Worm (Caenorhabditis elegans): ENCODE results near the gene Y113G7A.12.

ce11 chrV:20120623-20121165 lies 21.7 kb upstream of the Y113G7A.12 start, which contains the start of gene ncx-1:
- no peak for TF ChIP-seq unc-62 (GFP tag; optimal IDR thresholded peaks at IDR 0.05)
- TF ChIP-seq unc-39 (tag; optimal IDR thresholded peaks at IDR 0.05), result no peak
- no peak for TF ChIP-seq ama-1 (optimal IDR thresholded peaks at IDR 0.05)
- TF ChIP-seq nhr-129 (tag; optimal IDR thresholded peaks at IDR 0.05), result no peak
- TF ChIP-seq nhr-237 (tag; optimal IDR thresholded peaks at IDR 0.05), result no peak
- no peak for TF ChIP-seq nhr-11 (tag; optimal IDR thresholded peaks at IDR 0.05)
- TF ChIP-seq nhr-12 (tag; optimal IDR thresholded peaks at IDR 0.05), result no peak
- TF ChIP-seq unc-55 (GFP tag; optimal IDR thresholded peaks at IDR 0.05), result no peak
- TF ChIP-seq lin-13 (GFP tag; optimal IDR thresholded peaks at IDR 0.05), result no peak

Data from whole organism, L2 larva.